Worm (Caenorhabditis elegans) whole organism, late embryonic: ENCODE measurements around the gene srh-214.

Experiments used
- C38D4.7 ChIP-seq: fragments of 200-800 bp; sonication (Bioruptor generic); optimal IDR thresholded peaks from 2 replicates; lab custom pipeline; 2018; ENCODE audit warnings: mild to moderate bottlenecking, missing genetic modification characterization, moderate library complexity, missing compliant biosample characterization
- F13H6.1 ChIP-seq: sonication (generic microtip); optimal IDR thresholded peaks from 2 replicates; lab custom pipeline; 2016; ENCODE audit warnings: missing genetic modification characterization, missing compliant biosample characterization
- K02D7.2 ChIP-seq: sonication (generic microtip); optimal IDR thresholded peaks from 2 replicates; lab custom pipeline; 2017; ENCODE audit warnings: mild to moderate bottlenecking, missing genetic modification characterization, missing compliant biosample characterization
- T23F11.4 ChIP-seq: fragments of 200-800 bp; sonication (Bioruptor generic); optimal IDR thresholded peaks from 2 replicates; lab custom pipeline; 2018; ENCODE audit warnings: mild to moderate bottlenecking, missing genetic modification characterization, missing compliant biosample characterization
- ama-1 ChIP-seq: fragments of 150-350 bp; optimal IDR thresholded peaks from 2 replicates; lab custom pipeline; 2014
- ceh-18 ChIP-seq: sonication (generic microtip); optimal IDR thresholded peaks from 2 replicates; lab custom pipeline; 2016; ENCODE audit warnings: missing genetic modification characterization, missing compliant biosample characterization
- ceh-19 ChIP-seq: fragments of 200-800 bp; sonication (Bioruptor generic); optimal IDR thresholded peaks from 2 replicates; lab custom pipeline; 2018; ENCODE audit warnings: mild to moderate bottlenecking, missing genetic modification characterization, missing compliant biosample characterization
- ceh-2 ChIP-seq: sonication (generic microtip); optimal IDR thresholded peaks from 2 replicates; lab custom pipeline; 2016; ENCODE audit warnings: missing genotype, missing genetic modification characterization, missing compliant biosample characterization
- ceh-24 ChIP-seq: sonication (generic microtip); optimal IDR thresholded peaks from 2 replicates; lab custom pipeline; 2016; ENCODE audit warnings: mild to moderate bottlenecking, missing genetic modification characterization, missing compliant biosample characterization
- ceh-30 ChIP-seq: fragments of 150-350 bp; optimal IDR thresholded peaks from 2 replicates; lab custom pipeline; 2014; ENCODE audit warnings: missing biosample characterization, missing genetic modification characterization
- ceh-31 ChIP-seq: sonication (generic microtip); optimal IDR thresholded peaks from 2 replicates; lab custom pipeline; 2016; ENCODE audit warnings: missing genetic modification characterization, missing compliant biosample characterization
- ceh-34 ChIP-seq: sonication (generic microtip); optimal IDR thresholded peaks from 2 replicates; lab custom pipeline; 2016; ENCODE audit warnings: mild to moderate bottlenecking, missing genetic modification characterization, missing compliant biosample characterization
- che-1 ChIP-seq: sonication (generic microtip); optimal IDR thresholded peaks from 2 replicates; lab custom pipeline; 2016; ENCODE audit warnings: mild to moderate bottlenecking, missing genetic modification characterization, missing compliant biosample characterization
- dmd-4 ChIP-seq: sonication (generic microtip); optimal IDR thresholded peaks from 2 replicates; lab custom pipeline; 2016; ENCODE audit warnings: borderline replicate concordance, missing genetic modification characterization, missing compliant biosample characterization
- dve-1 ChIP-seq: sonication (generic microtip); optimal IDR thresholded peaks from 2 replicates; lab custom pipeline; 2017; ENCODE audit warnings: antibody characterized with exemption, mild to moderate bottlenecking, missing genetic modification characterization, missing compliant biosample characterization
- elt-4 ChIP-seq: sonication (generic microtip); optimal IDR thresholded peaks from 2 replicates; lab custom pipeline; 2016; ENCODE audit warnings: missing genetic modification characterization, missing compliant biosample characterization
- fkh-10 ChIP-seq: fragments of 150-350 bp; optimal IDR thresholded peaks from 2 replicates; lab custom pipeline; 2014; ENCODE audit warnings: missing biosample characterization, missing genetic modification reagents, missing genetic modification characterization
- hlh-30 ChIP-seq: sonication (generic microtip); optimal IDR thresholded peaks from 2 replicates; lab custom pipeline; 2017; ENCODE audit warnings: antibody characterized with exemption, missing genetic modification characterization, missing compliant biosample characterization; ENCODE audit not compliant: insufficient read depth
- lin-11 ChIP-seq: fragments of 200-800 bp; sonication (Bioruptor generic); optimal IDR thresholded peaks from 2 replicates; lab custom pipeline; 2018; ENCODE audit warnings: mild to moderate bottlenecking, missing genetic modification characterization, missing compliant biosample characterization
- madf-2 ChIP-seq: sonication (generic microtip); optimal IDR thresholded peaks from 2 replicates; lab custom pipeline; 2017; ENCODE audit warnings: missing genetic modification characterization, missing compliant biosample characterization
- npax-4 ChIP-seq: sonication (generic microtip); optimal IDR thresholded peaks from 2 replicates; lab custom pipeline; 2016; ENCODE audit warnings: missing genetic modification characterization, missing compliant biosample characterization
- odd-2 ChIP-seq: sonication (generic microtip); optimal IDR thresholded peaks from 2 replicates; lab custom pipeline; 2017; ENCODE audit warnings: antibody characterized with exemption, mild to moderate bottlenecking, missing genetic modification characterization, missing compliant biosample characterization
- pag-3 ChIP-seq: sonication (generic microtip); optimal IDR thresholded peaks from 2 replicates; lab custom pipeline; 2016; ENCODE audit warnings: missing compliant biosample characterization, missing genetic modification characterization, borderline replicate concordance
- pat-9 ChIP-seq: fragments of 200-800 bp; sonication (Bioruptor generic); optimal IDR thresholded peaks from 2 replicates; lab custom pipeline; 2018; ENCODE audit warnings: mild to moderate bottlenecking, missing genetic modification characterization, moderate library complexity, missing compliant biosample characterization
- pha-2 ChIP-seq: sonication (generic microtip); optimal IDR thresholded peaks from 2 replicates; lab custom pipeline; 2017; ENCODE audit warnings: mild to moderate bottlenecking, missing genetic modification characterization, missing compliant biosample characterization
- pqm-1 ChIP-seq: sonication (generic microtip); optimal IDR thresholded peaks from 2 replicates; lab custom pipeline; 2016; ENCODE audit warnings: missing genetic modification characterization, missing compliant biosample characterization
- rnt-1 ChIP-seq: sonication (generic microtip); optimal IDR thresholded peaks from 2 replicates; lab custom pipeline; 2016; ENCODE audit warnings: missing genetic modification characterization, missing compliant biosample characterization
- sox-2 ChIP-seq: fragments of 200-800 bp; sonication (Bioruptor generic); IDR thresholded peaks from 2 replicates; pipeline ENCODE4 v1.3.6; 2022; ENCODE audit warnings: missing genetic modification reagents, missing genetic modification characterization, missing compliant biosample characterization
- sox-4 ChIP-seq: sonication (generic microtip); optimal IDR thresholded peaks from 2 replicates; lab custom pipeline; 2017; ENCODE audit warnings: mild to moderate bottlenecking, missing genetic modification characterization, inconsistent platforms, missing compliant biosample characterization
- tbx-2 ChIP-seq: sonication (generic microtip); optimal IDR thresholded peaks from 2 replicates; lab custom pipeline; 2016; ENCODE audit warnings: missing genetic modification characterization, missing compliant biosample characterization
- unc-3 ChIP-seq, 2 experiments: fragments of 200-800 bp in 1 of 2; sonication (Bioruptor generic) in 1 of 2; sonication (generic microtip) in 1 of 2; conservative IDR thresholded peaks in 1 of 2; optimal IDR thresholded peaks in 1 of 2; 2 replicates each; pipeline versions ENCODE4 v1.3.6 to Lab custom; 2016 to 2022; ENCODE audit warnings: missing compliant biosample characterization in 2 of 2, missing genetic modification characterization in 2 of 2, missing genetic modification reagents in 1 of 2
- unc-42 ChIP-seq: sonication (generic microtip); optimal IDR thresholded peaks from 2 replicates; lab custom pipeline; 2016; ENCODE audit warnings: missing genotype, missing genetic modification characterization, missing compliant biosample characterization
- unc-86 ChIP-seq: sonication (generic microtip); optimal IDR thresholded peaks from 2 replicates; lab custom pipeline; 2016; ENCODE audit warnings: missing genetic modification characterization, missing compliant biosample characterization
- zip-5 ChIP-seq: sonication (generic microtip); optimal IDR thresholded peaks from 2 replicates; lab custom pipeline; 2016; ENCODE audit warnings: missing genetic modification characterization, missing compliant biosample characterization

srh-214 gene

DNA sequence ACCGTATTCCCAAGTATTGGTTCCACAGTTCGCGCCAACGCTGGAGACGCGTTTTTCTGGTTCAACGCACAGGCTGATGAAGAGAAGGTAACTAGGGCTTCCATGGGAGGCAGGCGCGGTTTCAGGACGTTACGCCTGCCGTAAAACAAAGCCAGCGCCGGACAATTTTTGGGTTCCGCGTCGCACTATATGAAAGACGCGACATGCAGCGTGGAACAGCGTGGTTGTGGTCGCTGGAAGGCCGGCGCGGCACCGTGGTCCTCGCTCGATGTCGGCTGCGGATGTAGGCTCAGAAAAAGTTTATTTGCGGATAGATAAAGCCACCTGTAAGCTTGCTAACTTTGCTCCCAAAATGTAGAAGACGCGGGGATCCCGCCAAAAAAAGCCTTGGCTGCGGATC lies 8.9 kb upstream of the srh-214 start:
- TF ChIP-seq hlh-30 (no peak), pat-9 (no peak), npax-4 (tag; lab: Kevin White, UChicago) (no peak), madf-2 (tag; lab: Kevin White, UChicago) (no peak), pqm-1 (no peak), ceh-31 (tag; lab: Kevin White, UChicago) (no peak), che-1 (no peak), zip-5 (tag; lab: Kevin White, UChicago) (no peak), K02D7.2 (no peak), sox-2 (GFP tag; lab: Robert Waterston, UW) (no peak), ceh-30 (tag; lab: Kevin White, UChicago) (no peak), ceh-2 (tag; lab: Kevin White, UChicago) (no peak)

DNA sequence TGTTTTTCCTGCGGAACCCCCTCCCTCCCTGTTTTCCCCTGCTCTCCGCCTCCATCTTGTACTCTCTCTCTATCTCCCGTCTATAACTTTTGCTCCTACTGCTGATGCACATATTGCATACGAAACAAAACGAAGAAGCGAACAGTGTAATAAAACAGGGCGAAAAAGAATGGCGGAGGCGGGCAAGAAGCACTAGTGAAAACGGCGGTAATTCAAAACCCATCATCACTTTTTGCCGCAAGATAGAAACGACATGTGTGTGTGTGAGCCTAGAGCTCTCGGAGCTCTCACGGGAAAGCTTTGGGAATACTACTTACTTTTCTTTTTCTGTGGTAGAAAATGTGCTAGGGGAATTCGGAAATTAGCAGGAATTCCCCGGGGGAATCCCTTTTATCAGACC lies 6.5 kb upstream of the srh-214 start:
- TF ChIP-seq fkh-10 (GFP tag; lab: Kevin White, UChicago) (no peak), ceh-34 (tag; lab: Kevin White, UChicago) (peak; percentile 56), ceh-18 (tag; lab: Kevin White, UChicago) (peak; percentile 7)

DNA sequence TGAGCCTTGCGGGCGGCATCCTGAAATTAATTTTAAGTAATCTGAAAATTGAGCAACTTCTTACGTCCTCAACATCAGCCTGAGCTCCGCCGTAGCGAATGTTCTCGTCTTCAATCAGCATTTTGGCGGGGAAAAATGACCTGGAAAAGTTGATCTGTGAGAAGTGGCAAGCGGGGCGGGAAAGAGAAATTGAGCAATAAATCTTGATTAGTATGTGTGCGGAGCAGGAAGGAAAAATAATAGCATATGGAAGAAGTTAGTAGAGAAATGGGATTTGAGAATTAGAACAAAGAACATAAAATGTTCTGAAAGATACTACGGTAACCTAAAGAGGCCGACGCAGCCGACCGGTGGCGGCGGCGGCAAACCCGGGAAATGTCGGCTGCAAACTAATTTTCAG lies 5.4 kb upstream of the srh-214 start, which contains the start of gene tni-3:
Gene tni-3, minus strand, starts transcription at position 140 of the 400 bp plus-strand sequence.
- TF ChIP-seq T23F11.4 (GFP tag; lab: Kevin White, UChicago) (no peak), unc-42 (tag; lab: Kevin White, UChicago) (no peak), dve-1 (tag; lab: Kevin White, UChicago) (no peak)

DNA sequence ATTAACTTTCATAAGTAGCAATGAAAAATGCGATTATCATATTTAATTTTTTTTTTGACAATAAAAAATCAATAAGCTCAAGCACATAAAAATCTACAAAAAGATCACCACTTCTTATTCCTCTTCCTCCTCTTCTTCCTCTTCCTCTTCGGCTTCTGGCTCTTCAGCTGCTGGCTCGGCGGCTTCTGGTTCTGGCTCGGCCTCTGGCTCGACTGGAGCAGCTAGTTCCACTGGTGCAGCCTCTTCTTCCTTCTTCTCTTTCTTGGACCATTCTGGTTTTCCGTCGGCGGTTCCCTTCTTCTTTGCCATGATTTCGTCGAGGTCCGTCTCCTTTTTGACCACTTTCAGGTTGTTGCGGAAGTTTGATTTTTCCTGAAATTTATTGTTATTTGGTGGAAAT lies 4.1 kb upstream of the srh-214 start:
- TF ChIP-seq lin-11 (tag; lab: Kevin White, UChicago) (no peak), pha-2 (tag; lab: Kevin White, UChicago) (no peak), odd-2 (no peak)

DNA sequence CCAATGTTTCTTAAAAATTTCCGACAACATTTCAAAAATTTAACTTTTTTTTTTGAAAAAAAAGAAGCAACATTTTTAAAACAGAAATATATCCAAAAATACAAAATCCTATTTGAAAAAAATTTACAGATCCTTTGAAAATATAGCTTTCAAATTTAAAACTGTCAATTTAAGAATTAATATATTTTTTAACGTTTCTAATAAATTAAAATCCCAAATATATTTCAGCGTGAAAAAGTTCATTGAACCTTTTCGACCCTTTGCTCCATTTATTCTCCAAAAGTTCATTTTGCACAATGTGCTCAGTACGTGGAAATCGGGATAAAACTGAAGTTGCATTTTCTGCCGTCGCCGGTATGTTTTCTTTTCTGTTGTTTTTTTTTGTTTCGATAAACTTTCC lies 3.3 kb upstream of the srh-214 start, which contains the start of gene phy-3:
Gene phy-3, plus strand, starts transcription at position 301 of the 400 bp plus-strand sequence.
- TF ChIP-seq rnt-1 (no peak), lin-11 (tag; lab: Kevin White, UChicago) (no peak), ceh-19 (GFP tag; lab: Kevin White, UChicago) (no peak), pqm-1 (no peak), tbx-2 (tag; lab: Kevin White, UChicago) (no peak), odd-2 (no peak), unc-3 (GFP tag; conservative IDR thresholded peaks at IDR 0.05; lab: Robert Waterston, UW) (no peak), unc-3 (tag; optimal IDR thresholded peaks at IDR 0.05; lab: Kevin White, UChicago) (no peak), pag-3 (tag; lab: Kevin White, UChicago) (no peak), sox-4 (tag; lab: Kevin White, UChicago) (no peak), ama-1 (lab: Kevin White, UChicago) (no peak), fkh-10 (GFP tag; lab: Kevin White, UChicago) (no peak), ceh-18 (tag; lab: Kevin White, UChicago) (no peak), pat-9 (no peak)

DNA sequence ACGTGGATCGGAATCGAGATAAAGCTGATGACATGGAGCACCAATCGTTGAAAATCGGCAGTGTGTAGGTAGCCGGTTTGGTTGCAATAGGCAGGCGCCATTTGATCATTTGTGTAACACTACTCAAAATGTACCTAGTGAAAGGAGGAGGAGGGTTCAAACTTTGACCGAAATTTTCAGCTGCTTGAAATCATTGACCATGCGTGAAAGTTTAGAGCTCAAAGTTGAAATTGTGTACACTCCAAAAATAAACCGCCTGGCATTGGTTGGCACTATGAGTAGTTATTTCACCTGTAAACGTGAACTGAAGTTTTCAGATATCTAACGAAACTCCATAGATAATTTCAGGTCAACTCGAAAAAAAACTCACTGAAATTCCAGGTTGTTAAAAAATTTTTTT lies 2.4 kb upstream of the srh-214 start, which contains the start of gene srh-215:
Gene srh-215, minus strand, starts transcription at position 101 of the 400 bp plus-strand sequence.
- no peak for TF ChIP-seq dmd-4
- TF ChIP-seq elt-4 (tag; lab: Kevin White, UChicago): no peak
- no peak for TF ChIP-seq unc-3 (GFP tag; conservative IDR thresholded peaks at IDR 0.05; lab: Robert Waterston, UW)
- no peak for TF ChIP-seq unc-3 (tag; optimal IDR thresholded peaks at IDR 0.05; lab: Kevin White, UChicago)
- no peak for TF ChIP-seq F13H6.1 (tag; lab: Kevin White, UChicago)
- no peak for TF ChIP-seq C38D4.7 (GFP tag; lab: Kevin White, UChicago)
- no peak for TF ChIP-seq unc-86 (tag; lab: Kevin White, UChicago)
- TF ChIP-seq ceh-24 (tag; lab: Kevin White, UChicago): no peak
- TF ChIP-seq, all 69 proteins: peak for 0
